Worm (Caenorhabditis elegans) whole organism, early embryonic: ENCODE measurements around the gene ZK666.14.

ENCODE experiments used
- F13C5.2 ChIP-seq: sonication (generic microtip); optimal IDR thresholded peaks from 2 replicates; lab custom pipeline; 2017; ENCODE audit warnings: mild to moderate bottlenecking, missing genetic modification characterization, inconsistent platforms, missing compliant biosample characterization
- ama-1 ChIP-seq: fragments of 150-350 bp; optimal IDR thresholded peaks from 2 replicates; lab custom pipeline; 2014
- ceh-13 ChIP-seq: fragments of 200-800 bp; sonication (Bioruptor generic); optimal IDR thresholded peaks from 2 replicates; lab custom pipeline; 2018; ENCODE audit warnings: mild to moderate bottlenecking, missing genetic modification characterization, missing compliant biosample characterization
- ceh-36 ChIP-seq: sonication (generic microtip); optimal IDR thresholded peaks from 2 replicates; lab custom pipeline; 2016; ENCODE audit warnings: missing genetic modification characterization, inconsistent platforms, missing compliant biosample characterization
- flt-1 ChIP-seq: fragments of 200-800 bp; sonication (Bioruptor generic); IDR thresholded peaks from 2 replicates; pipeline ENCODE4 v1.3.6; 2022; ENCODE audit warnings: missing genetic modification characterization, missing compliant biosample characterization
- tbx-11 ChIP-seq: fragments of 200-800 bp; sonication (Bioruptor generic); IDR thresholded peaks from 2 replicates; pipeline ENCODE4 v1.3.6; 2022; ENCODE audit warnings: missing genetic modification characterization, missing compliant biosample characterization

ce11 chrII:10510242-10510641 is 15.7 kb downstream of the ZK666.14 start, which contains the start of gene F59B10.3:
- no peak for TF ChIP-seq ama-1
- TF ChIP-seq ceh-13 (GFP tag; lab: Kevin White, UChicago), result no peak
- TF ChIP-seq ceh-36 (tag; lab: Kevin White, UChicago), result no peak
- TF ChIP-seq flt-1, result no peak
- no peak for TF ChIP-seq F13C5.2
- TF ChIP-seq tbx-11, result no peak
